Fruit fly (Drosophila melanogaster): ENCODE results near the gene ush.

Gene ush

DNA sequence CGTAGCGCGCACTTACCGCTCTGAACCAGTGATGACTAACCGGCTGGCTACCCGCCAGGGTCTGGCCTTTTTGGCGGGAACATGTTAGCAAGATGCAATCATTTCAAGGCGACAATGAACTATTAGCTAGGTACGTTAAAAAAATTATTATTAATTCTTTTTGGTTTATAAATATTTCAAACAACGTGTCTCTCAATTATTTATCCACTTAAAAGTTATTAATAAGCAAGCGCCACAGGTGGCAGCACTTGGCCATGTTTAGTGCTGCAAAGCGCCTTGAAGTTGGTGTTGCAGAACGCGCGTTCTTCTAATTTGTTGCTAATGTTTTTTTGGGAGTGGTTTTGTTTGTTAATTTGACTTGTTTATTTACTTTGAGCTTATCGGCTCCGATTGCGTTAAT lies 98.2 kb downstream of the ush start, which contains the start of the genes Ipk2 and cold (continued):
- TF ChIP-seq Ets65A (GFP tag) (peak; percentile 99), trem (tag; optimal IDR thresholded peaks at IDR 0.05) (peak; percentile 93), ato (GFP tag; IDR thresholded peaks at IDR 0.05; ENCODE audit: partially characterized antibody) (peak; percentile 40; the same call in 1 of the 2 replicates), HmgD (GFP tag; optimal IDR thresholded peaks at IDR 0.05) (peak; percentile 20), Dip3 (GFP tag; optimal IDR thresholded peaks at IDR 0.05) (peak; percentile 84), NFAT (GFP tag; IDR thresholded peaks at IDR 0.05) (no peak; the same call in 1 of the 2 replicates), Bteb2 (GFP tag; optimal IDR thresholded peaks at IDR 0.05) (peak; percentile 87), croc (GFP tag; conservative IDR thresholded peaks at IDR 0.05) (peak; percentile 64), cwo (GFP tag; optimal IDR thresholded peaks at IDR 0.05) (peak; percentile 59), CG7556 (GFP tag; optimal IDR thresholded peaks at IDR 0.05) (peak; percentile 80), Hsf (GFP tag; optimal IDR thresholded peaks at IDR 0.05) (peak; percentile 87), dpn (GFP tag; optimal IDR thresholded peaks at IDR 0.05) (peak; percentile 84 to 87), CG2889 (GFP tag; IDR thresholded peaks at IDR 0.05) (no peak), Six4 (GFP tag; optimal IDR thresholded peaks at IDR 0.05) (peak; percentile 50), Mrtf (GFP tag; IDR thresholded peaks at IDR 0.05) (peak; percentile 63; the same call in 2 of the 3 replicates), CG4404 (GFP tag; IDR thresholded peaks at IDR 0.05) (peak; percentile 80), CG18599 (GFP tag; optimal IDR thresholded peaks at IDR 0.05) (peak; percentile 91), ro (GFP tag; IDR thresholded peaks at IDR 0.05) (no peak), Hr78 (GFP tag; optimal IDR thresholded peaks at IDR 0.05) (no peak), CG1647 (GFP tag; optimal IDR thresholded peaks at IDR 0.05) (peak; percentile 75), Fer2 (tag; optimal IDR thresholded peaks at IDR 0.05) (peak; percentile 37), kni (GFP tag; optimal IDR thresholded peaks at IDR 0.05) (peak; percentile 68), CG34224 (GFP tag; IDR thresholded peaks at IDR 0.05; ENCODE audit: partially characterized antibody) (0 out of 3 replicates have a peak, but pooled peaks have one; percentile 22), Oli (tag; optimal IDR thresholded peaks at IDR 0.05) (peak; percentile 71), hb (GFP tag; IDR thresholded peaks at IDR 0.05; ENCODE audit: partially characterized antibody) (no peak), pzg (GFP tag; optimal IDR thresholded peaks at IDR 0.05) (peak; percentile 79), Trl (optimal IDR thresholded peaks at IDR 0.05) (no peak), Trl (GFP tag; optimal IDR thresholded peaks at IDR 0.05) (peak; percentile 78), Chrac-16 (GFP tag; optimal IDR thresholded peaks at IDR 0.05) (peak; percentile 78), CG31441 (GFP tag; IDR thresholded peaks at IDR 0.05) (no peak; the same call in 1 of the 2 replicates), pfk (GFP tag; optimal IDR thresholded peaks at IDR 0.05) (no peak), CTCF (GFP tag; optimal IDR thresholded peaks at IDR 0.05) (peak; percentile 70), mirr (GFP tag; optimal IDR thresholded peaks at IDR 0.05) (peak; percentile 63), gcm (GFP tag; optimal IDR thresholded peaks at IDR 0.05) (no peak), ap (GFP tag; IDR thresholded peaks at IDR 0.05) (no peak), CG14710 (tag; optimal IDR thresholded peaks at IDR 0.05) (peak; percentile 93), CG9932 (GFP tag; IDR thresholded peaks at IDR 0.05) (peak; percentile 91), CG7372 (GFP tag; IDR thresholded peaks at IDR 0.05) (peak; percentile 66), CG10462 (GFP tag; optimal IDR thresholded peaks at IDR 0.05) (peak; percentile 34), CG15479 (GFP tag; optimal IDR thresholded peaks at IDR 0.05) (no peak), org-1 (GFP tag; optimal IDR thresholded peaks at IDR 0.05) (peak; percentile 48), Atf3 (GFP tag; optimal IDR thresholded peaks at IDR 0.05) (peak; percentile 63), CG12071 (GFP tag; optimal IDR thresholded peaks at IDR 0.05) (peak; percentile 1), sqz (GFP tag; optimal IDR thresholded peaks at IDR 0.05) (no peak), cas (GFP tag; IDR thresholded peaks at IDR 0.05) (0 out of 2 replicates have a peak, but pooled peaks have one; percentile 42), CG31388 (GFP tag; optimal IDR thresholded peaks at IDR 0.05) (peak; percentile 25), CG4707 (GFP tag; optimal IDR thresholded peaks at IDR 0.05) (peak; percentile 11), CG14014 (GFP tag; IDR thresholded peaks at IDR 0.05) (peak; percentile 63; the same call in 1 of the 2 replicates), CG6254 (GFP tag; optimal IDR thresholded peaks at IDR 0.05) (peak; percentile 4), az2 (GFP tag; optimal IDR thresholded peaks at IDR 0.05) (peak; percentile 74), pros (GFP tag; optimal IDR thresholded peaks at IDR 0.05) (no peak)

Data from whole organism, embryonic.